Worm (Caenorhabditis elegans) whole organism, L4 larva: Measurements from ENCODE around the gene cpi-2.

ENCODE experiments used
- ama-1 ChIP-seq: fragments of 150-350 bp; optimal IDR thresholded peaks from 2 replicates; lab custom pipeline; 2014; ENCODE audit warnings: inconsistent platforms, mixed read lengths
- arid-1 ChIP-seq: fragments of 200-800 bp; sonication (Bioruptor generic); conservative IDR thresholded peaks from 2 replicates; pipeline ENCODE4 v1.3.6; 2022; ENCODE audit warnings: missing genetic modification reagents, missing genetic modification characterization, missing compliant biosample characterization
- ceh-28 ChIP-seq: fragments of 150-350 bp; optimal IDR thresholded peaks from 2 replicates; lab custom pipeline; 2014; ENCODE audit warnings: missing biosample characterization, missing genetic modification reagents, missing genetic modification characterization
- ceh-32 ChIP-seq: sonication (generic microtip); optimal IDR thresholded peaks from 2 replicates; lab custom pipeline; 2016; ENCODE audit warnings: mild to moderate bottlenecking, missing genetic modification characterization, missing compliant biosample characterization; ENCODE audit not compliant: poor library complexity
- ceh-62 ChIP-seq: sonication (generic microtip); optimal IDR thresholded peaks from 2 replicates; lab custom pipeline; 2017; ENCODE audit warnings: missing biosample characterization, missing genetic modification characterization
- daf-19 ChIP-seq: fragments of 200-800 bp; sonication (Bioruptor generic); conservative IDR thresholded peaks from 2 replicates; pipeline ENCODE4 v1.3.6; 2022; ENCODE audit warnings: missing genetic modification characterization, missing compliant biosample characterization
- mdl-1 ChIP-seq, 2 experiments: fragments of 150-350 bp in 1 of 2; sonication (generic microtip) in 1 of 2; optimal IDR thresholded peaks; 2 replicates each; lab custom pipeline; 2014 to 2017; ENCODE audit warnings: missing biosample characterization in 2 of 2, missing genetic modification characterization in 2 of 2
- mdt-29 ChIP-seq: fragments of 200-800 bp; sonication (Bioruptor generic); IDR thresholded peaks from 2 replicates; pipeline ENCODE4 v1.3.6; 2022; ENCODE audit warnings: missing genetic modification reagents, missing genetic modification characterization, missing compliant biosample characterization
- nhr-237 ChIP-seq: sonication (generic microtip); optimal IDR thresholded peaks from 2 replicates; lab custom pipeline; 2017; ENCODE audit warnings: missing biosample characterization, missing genetic modification characterization
- saeg-2 ChIP-seq: fragments of 200-800 bp; sonication (Bioruptor generic); IDR thresholded peaks from 2 replicates; pipeline ENCODE4 v1.3.6; 2022; ENCODE audit warnings: missing genetic modification reagents, missing genetic modification characterization, missing compliant biosample characterization
- snpc-4 ChIP-seq: fragments of 150-350 bp; optimal IDR thresholded peaks from 2 replicates; lab custom pipeline; 2014; ENCODE audit warnings: missing biosample characterization, missing genetic modification characterization
- unc-62 ChIP-seq, 3 experiments: fragments of 150-350 bp in 1 of 3; sonication (generic microtip); optimal IDR thresholded peaks in 2 of 3; peaks in 1 of 3; 1 replicate in 1 of 3; 2 replicates in 2 of 3; lab custom pipeline; 2014 to 2017; ENCODE audit warnings: missing biosample characterization in 3 of 3, missing genetic modification characterization in 3 of 3, missing genetic modification reagents in 3 of 3, missing genotype in 1 of 3
- vab-7 ChIP-seq: fragments of 200-800 bp; sonication (Bioruptor generic); IDR thresholded peaks from 2 replicates; pipeline ENCODE4 v1.3.6; 2022; ENCODE audit warnings: missing genetic modification reagents, missing genetic modification characterization, missing compliant biosample characterization

DNA sequence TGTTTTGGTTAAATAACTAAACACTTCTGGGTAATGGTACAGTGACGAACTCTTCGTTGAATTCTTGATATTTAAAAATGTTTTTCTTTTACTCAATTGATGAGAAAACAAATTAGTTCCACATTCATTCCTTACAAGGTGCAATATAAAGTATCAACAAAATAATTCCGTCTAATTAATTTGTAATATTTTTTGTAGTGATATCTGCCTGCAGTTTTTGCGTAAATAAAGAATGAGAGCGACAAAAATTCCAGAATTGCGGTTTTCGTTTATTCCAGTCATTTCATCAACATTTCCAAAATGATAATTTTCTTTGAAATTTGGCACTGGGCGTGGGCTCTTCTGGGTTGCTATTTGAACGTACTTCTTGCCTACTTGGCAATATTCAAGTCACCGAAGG lies 11.4 kb downstream of the cpi-2 start, which contains the start of gene srd-20:
- TF ChIP-seq arid-1, result no peak
- no peak for TF ChIP-seq mdt-29 (GFP tag; lab: Robert Waterston, UW)
- TF ChIP-seq snpc-4 (tag; lab: Kevin White, UChicago), result no peak
- TF ChIP-seq mdl-1 (tag; optimal IDR thresholded peaks at IDR 0.05; lab: Kevin White, UChicago), result no peak
- no peak for TF ChIP-seq unc-62 (GFP tag; optimal IDR thresholded peaks at IDR 0.05 in 1 of 2; lab: Kevin White, UChicago)
- no peak for TF ChIP-seq unc-62 (tag; optimal IDR thresholded peaks at IDR 0.05; lab: Kevin White, UChicago)
- no peak for TF ChIP-seq ceh-28
- TF ChIP-seq daf-19 (GFP tag; lab: Robert Waterston, UW), result no peak
- TF ChIP-seq ama-1 (lab: Kevin White, UChicago), result no peak
- no peak for TF ChIP-seq nhr-237 (tag; lab: Kevin White, UChicago)
- no peak for TF ChIP-seq ceh-62
- TF ChIP-seq saeg-2, result no peak
- TF ChIP-seq vab-7 (GFP tag; lab: Robert Waterston, UW), result no peak
- no peak for TF ChIP-seq ceh-32 (tag; lab: Kevin White, UChicago)
